Fruit fly (Drosophila melanogaster) whole organism, embryonic: Measurements from ENCODE around the gene CG11089.

ENCODE experiments used
- Awh ChIP-seq: fragments of 200-800 bp; sonication (Bioruptor generic); IDR thresholded peaks from 2 replicates; pipeline ENCODE4, ENCODE4 v1.3.6; 2022; ENCODE audit warnings: missing biosample characterization, missing genetic modification characterization
- B-H1 ChIP-seq: fragments of 200-800 bp; sonication (Bioruptor generic); IDR thresholded peaks from 3 replicates; pipeline ENCODE4 v1.3.6; 2022; ENCODE audit warnings: missing biosample characterization, missing genetic modification characterization
- BEAF-32 ChIP-seq: fragments of 200-800 bp; sonication (Bioruptor generic); optimal IDR thresholded peaks from 3 replicates; lab custom pipeline; 2017; ENCODE audit warnings: missing biosample characterization, missing genetic modification characterization, mild to moderate bottlenecking, moderate library complexity, missing genetic modification reagents
- CG11093 ChIP-seq: fragments of 200-800 bp; sonication (Bioruptor generic); IDR thresholded peaks from 3 replicates; pipeline ENCODE4 v1.3.6; 2022; ENCODE audit warnings: missing biosample characterization, missing genetic modification characterization
- CG12155 ChIP-seq: fragments of 200-800 bp; sonication (Bioruptor generic); optimal IDR thresholded peaks from 3 replicates; lab custom pipeline; 2016; ENCODE audit warnings: missing biosample characterization, missing genetic modification characterization
- CG13296 ChIP-seq: fragments of 200-800 bp; sonication (Bioruptor generic); optimal IDR thresholded peaks from 3 replicates; lab custom pipeline; 2018; ENCODE audit warnings: missing biosample characterization, mild to moderate bottlenecking, missing genetic modification characterization
- CG14050 ChIP-seq: fragments of 200-800 bp; sonication (Bioruptor generic); IDR thresholded peaks from 3 replicates; pipeline ENCODE4 v1.3.6; 2022; ENCODE audit warnings: missing biosample characterization, missing genetic modification characterization
- CG15514 ChIP-seq: fragments of 200-800 bp; sonication (Bioruptor generic); optimal IDR thresholded peaks from 3 replicates; lab custom pipeline; 2017; ENCODE audit warnings: missing biosample characterization, missing genetic modification characterization, mild to moderate bottlenecking, moderate library complexity, missing genetic modification reagents
- CG1602 ChIP-seq: fragments of 200-800 bp; sonication (Bioruptor generic); optimal IDR thresholded peaks from 3 replicates; lab custom pipeline; 2016; ENCODE audit warnings: missing biosample characterization, missing genetic modification characterization
- CG1647 ChIP-seq: fragments of 200-800 bp; sonication (Bioruptor generic); optimal IDR thresholded peaks from 3 replicates; lab custom pipeline; 2016; ENCODE audit warnings: missing biosample characterization, missing genetic modification characterization
- CG2120 ChIP-seq: fragments of 200-800 bp; sonication (Bioruptor generic); optimal IDR thresholded peaks from 3 replicates; lab custom pipeline; 2016; ENCODE audit warnings: missing biosample characterization, missing genetic modification characterization
- CG30020 ChIP-seq: fragments of 200-800 bp; optimal IDR thresholded peaks from 2 replicates; lab custom pipeline; 2019; ENCODE audit warnings: missing biosample characterization, mild to moderate bottlenecking, missing genetic modification characterization, moderate library complexity
- CG4282 ChIP-seq: fragments of 200-800 bp; sonication (Bioruptor generic); optimal IDR thresholded peaks from 2 replicates; lab custom pipeline; 2016; ENCODE audit warnings: missing biosample characterization, missing genetic modification characterization
- CG6689 ChIP-seq: fragments of 200-800 bp; sonication (Bioruptor generic); IDR thresholded peaks from 2 replicates; pipeline ENCODE4 v1.3.6; 2022; ENCODE audit warnings: missing biosample characterization, missing genetic modification characterization
- CG6765 ChIP-seq: fragments of 200-800 bp; sonication (Bioruptor generic); optimal IDR thresholded peaks from 3 replicates; lab custom pipeline; 2017; ENCODE audit warnings: missing biosample characterization, mild to moderate bottlenecking, missing genetic modification characterization
- CG8089 ChIP-seq: fragments of 200-800 bp; sonication (Bioruptor generic); optimal IDR thresholded peaks from 3 replicates; lab custom pipeline; 2016; ENCODE audit warnings: missing biosample characterization, missing genetic modification characterization
- CG9215 ChIP-seq: fragments of 200-800 bp; sonication (Bioruptor generic); IDR thresholded peaks from 2 replicates; pipeline ENCODE4 v1.3.6; 2022; ENCODE audit warnings: missing biosample characterization, missing genetic modification characterization
- Dad ChIP-seq: fragments of 200-800 bp; sonication (Bioruptor generic); optimal IDR thresholded peaks from 3 replicates; lab custom pipeline; 2016; ENCODE audit warnings: missing biosample characterization, missing genetic modification characterization
- Dip3 ChIP-seq: fragments of 200-800 bp; sonication (Bioruptor generic); optimal IDR thresholded peaks from 3 replicates; lab custom pipeline; 2016; ENCODE audit warnings: missing biosample characterization, missing genetic modification characterization
- Elba2 ChIP-seq: fragments of 200-800 bp; sonication (Bioruptor generic); optimal IDR thresholded peaks from 3 replicates; lab custom pipeline; 2016; ENCODE audit warnings: missing biosample characterization, missing genetic modification characterization
- Gsc ChIP-seq: fragments of 200-800 bp; sonication (Bioruptor generic); IDR thresholded peaks from 2 replicates; pipeline ENCODE4 v1.3.6; 2022; ENCODE audit warnings: missing biosample characterization, missing genetic modification characterization
- HLHmδ ChIP-seq: fragments of 200-800 bp; sonication (Bioruptor generic); optimal IDR thresholded peaks from 2 replicates; lab custom pipeline; 2018; ENCODE audit warnings: missing biosample characterization, mild to moderate bottlenecking, missing genetic modification characterization, moderate library complexity
- Hmr ChIP-seq: fragments of 200-800 bp; sonication (Bioruptor generic); optimal IDR thresholded peaks from 3 replicates; lab custom pipeline; 2017; ENCODE audit warnings: mild to moderate bottlenecking, missing biosample characterization, missing genetic modification reagents, missing genetic modification characterization
- Jarid2 ChIP-seq: fragments of 200-800 bp; sonication (Bioruptor generic); optimal IDR thresholded peaks from 3 replicates; lab custom pipeline; 2017; ENCODE audit warnings: mild to moderate bottlenecking, missing biosample characterization, missing genetic modification reagents, missing genetic modification characterization
- Lim3 ChIP-seq: fragments of 200-800 bp; sonication (Bioruptor generic); IDR thresholded peaks from 2 replicates; pipeline ENCODE4 v1.3.6; 2022; ENCODE audit warnings: missing biosample characterization, missing genetic modification characterization
- Mad ChIP-seq: fragments of 200-800 bp; sonication (Bioruptor generic); optimal IDR thresholded peaks from 2 replicates; lab custom pipeline; 2016; ENCODE audit warnings: missing biosample characterization, missing genetic modification characterization
- Mes4 ChIP-seq: fragments of 200-800 bp; sonication (Bioruptor generic); optimal IDR thresholded peaks from 2 replicates; lab custom pipeline; 2016; ENCODE audit warnings: missing biosample characterization, missing genetic modification characterization
- Opbp ChIP-seq: fragments of 200-800 bp; sonication (Bioruptor generic); IDR thresholded peaks from 3 replicates; pipeline ENCODE4 v1.3.6; 2022; ENCODE audit warnings: missing biosample characterization, missing genetic modification characterization; ENCODE audit not compliant: partially characterized antibody
- Ravus ChIP-seq: fragments of 200-800 bp; sonication (Bioruptor generic); IDR thresholded peaks from 2 replicates; pipeline ENCODE4 v1.3.6; 2022; ENCODE audit warnings: missing biosample characterization, missing genetic modification characterization
- Sox102F ChIP-seq: fragments of 200-800 bp; sonication (Bioruptor generic); optimal IDR thresholded peaks from 2 replicates; lab custom pipeline; 2018; ENCODE audit warnings: missing biosample characterization, mild to moderate bottlenecking, missing genetic modification characterization, moderate library complexity
- TFAM ChIP-seq: fragments of 200-800 bp; sonication (Bioruptor generic); optimal IDR thresholded peaks from 2 replicates; lab custom pipeline; 2017; ENCODE audit warnings: missing biosample characterization, missing genetic modification characterization, inconsistent platforms
- ab ChIP-seq: fragments of 200-800 bp; sonication (Bioruptor generic); optimal IDR thresholded peaks from 2 replicates; lab custom pipeline; 2016; ENCODE audit warnings: missing biosample characterization, missing genetic modification characterization
- aop ChIP-seq: fragments of 200-800 bp; sonication (Bioruptor generic); IDR thresholded peaks from 2 replicates; pipeline ENCODE4 v1.3.6; 2022; ENCODE audit warnings: missing biosample characterization, missing genetic modification characterization
- bab2 ChIP-seq: fragments of 200-800 bp; sonication (Bioruptor generic); optimal IDR thresholded peaks from 2 replicates; lab custom pipeline; 2016; ENCODE audit warnings: missing biosample characterization, missing genetic modification characterization
- br ChIP-seq: fragments of >200 bp; optimal IDR thresholded peaks from 2 replicates; lab custom pipeline; 2017
- cato ChIP-seq: fragments of 200-800 bp; sonication (Bioruptor generic); optimal IDR thresholded peaks from 2 replicates; lab custom pipeline; 2016; ENCODE audit warnings: missing biosample characterization, missing genetic modification characterization, borderline replicate concordance
- dati ChIP-seq: fragments of 200-800 bp; sonication (Bioruptor generic); IDR thresholded peaks from 2 replicates; pipeline ENCODE4 v1.3.6; 2022; ENCODE audit warnings: missing biosample characterization, missing genetic modification characterization
- fru ChIP-seq: fragments of >200 bp; optimal IDR thresholded peaks from 2 replicates; lab custom pipeline; 2017
- gcm ChIP-seq: fragments of 200-800 bp; sonication (Bioruptor generic); optimal IDR thresholded peaks from 2 replicates; lab custom pipeline; 2019; ENCODE audit warnings: missing biosample characterization, mild to moderate bottlenecking, missing genetic modification characterization, moderate library complexity
- ind ChIP-seq: fragments of 200-800 bp; sonication (Bioruptor generic); optimal IDR thresholded peaks from 3 replicates; lab custom pipeline; 2016; ENCODE audit warnings: missing biosample characterization, missing genetic modification characterization
- jigr1 ChIP-seq: fragments of 200-800 bp; sonication (Bioruptor generic); IDR thresholded peaks from 3 replicates; pipeline ENCODE4 v1.3.6; 2022; ENCODE audit warnings: missing biosample characterization, missing genetic modification characterization
- klu ChIP-seq: fragments of 200-800 bp; sonication (Bioruptor generic); IDR thresholded peaks from 2 replicates; pipeline ENCODE4 v1.3.6; 2022; ENCODE audit warnings: missing biosample characterization, missing genetic modification characterization
- lbe ChIP-seq: fragments of 200-800 bp; sonication (Bioruptor generic); optimal IDR thresholded peaks from 2 replicates; lab custom pipeline; 2016; ENCODE audit warnings: missing biosample characterization, mild to moderate bottlenecking, missing genetic modification characterization
- maf-S ChIP-seq: fragments of 200-800 bp; sonication (Bioruptor generic); optimal IDR thresholded peaks from 2 replicates; lab custom pipeline; 2016; ENCODE audit warnings: missing biosample characterization, missing genetic modification characterization
- pho ChIP-seq: fragments of 200-800 bp; sonication (Bioruptor generic); optimal IDR thresholded peaks from 2 replicates; lab custom pipeline; 2016; ENCODE audit warnings: missing biosample characterization, missing genetic modification characterization
- rib ChIP-seq: fragments of 200-800 bp; sonication (Bioruptor generic); IDR thresholded peaks from 2 replicates; pipeline ENCODE4 v1.3.6; 2022; ENCODE audit warnings: missing biosample characterization, missing genetic modification characterization
- schlank ChIP-seq: fragments of 200-800 bp; sonication (Bioruptor generic); optimal IDR thresholded peaks from 2 replicates; lab custom pipeline; 2018; ENCODE audit warnings: missing biosample characterization, mild to moderate bottlenecking, missing genetic modification characterization
- sens ChIP-seq: fragments of 200-800 bp; sonication (Bioruptor generic); peaks from one replicate; lab custom pipeline; 2016; ENCODE audit warnings: missing biosample characterization, missing genetic modification characterization
- slbo ChIP-seq: fragments of 200-800 bp; sonication (Bioruptor generic); IDR thresholded peaks from 2 replicates; pipeline ENCODE4 v1.3.6; 2022; ENCODE audit warnings: missing biosample characterization, missing genetic modification characterization
- stc ChIP-seq: fragments of 200-800 bp; sonication (Bioruptor generic); IDR thresholded peaks from 2 replicates; pipeline ENCODE4 v1.3.6; 2022; ENCODE audit warnings: missing biosample characterization, missing genetic modification characterization
- vnd ChIP-seq: fragments of 200-800 bp; sonication (Bioruptor generic); IDR thresholded peaks from 3 replicates; pipeline ENCODE4 v1.3.6; 2022; ENCODE audit warnings: missing biosample characterization, missing genetic modification characterization; ENCODE audit not compliant: partially characterized antibody
- wdn ChIP-seq: fragments of 200-800 bp; sonication (Bioruptor generic); IDR thresholded peaks from 2 replicates; pipeline ENCODE4 v1.3.6; 2022; ENCODE audit warnings: missing biosample characterization, missing genetic modification characterization
- z ChIP-seq: fragments of 200-800 bp; sonication (Bioruptor generic); IDR thresholded peaks from 3 replicates; pipeline ENCODE4 v1.3.6; 2022; ENCODE audit warnings: missing biosample characterization, missing genetic modification characterization

Gene CG11089

DNA sequence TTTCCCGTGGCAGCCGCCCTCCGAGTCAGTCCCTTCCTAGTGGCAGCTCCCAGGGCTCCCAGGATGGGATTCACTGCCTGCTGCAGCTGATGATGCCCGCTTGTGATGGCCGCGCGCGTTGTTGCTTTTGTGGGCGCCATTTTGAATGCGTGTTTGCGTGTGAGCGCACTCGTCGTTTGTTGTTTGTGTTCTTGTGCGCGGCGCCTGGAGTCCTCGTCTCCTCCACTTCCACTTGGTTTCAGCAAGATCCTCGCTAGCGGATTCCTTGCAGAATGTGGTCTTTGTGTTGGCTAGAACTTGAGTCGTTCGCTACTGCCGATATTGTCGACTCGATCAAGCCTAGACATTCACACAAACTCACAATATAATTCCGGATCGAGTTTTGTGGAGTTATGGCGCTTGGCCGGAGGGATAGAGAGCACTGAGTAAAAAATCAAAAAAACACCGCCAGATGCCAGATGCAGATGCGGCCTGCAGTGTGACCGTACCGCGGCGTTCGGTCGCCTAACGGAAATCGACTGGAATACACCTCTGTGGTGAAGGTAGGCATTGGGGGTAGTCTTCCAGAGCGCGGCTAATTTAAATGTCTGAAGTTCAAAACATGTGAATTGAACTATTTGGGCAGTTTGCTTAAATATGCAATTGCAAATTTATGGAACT, 6.3 kb upstream of the CG11089 start, which contains the start of gene CycB3 (continued):
- TF ChIP-seq ind (GFP tag; lab: Kevin White, UChicago), result no peak
- TF ChIP-seq sens, result peak; percentile 75
- peak; percentile 9 for TF ChIP-seq CG6765 (GFP tag; lab: Kevin White, UChicago)
- TF ChIP-seq B-H1, result no peak
- TF ChIP-seq pho (GFP tag; lab: Kevin White, UChicago), result no peak
- no peak for TF ChIP-seq z (GFP tag; lab: Robert Waterston, UW)
- no peak for TF ChIP-seq bab2 (GFP tag; lab: Kevin White, UChicago)
- TF ChIP-seq Hmr, result peak; percentile 42
- TF ChIP-seq maf-S (GFP tag; lab: Kevin White, UChicago), result no peak
- TF ChIP-seq rib (GFP tag; lab: Robert Waterston, UW), result no peak
- peak; percentile 56 for TF ChIP-seq BEAF-32 (GFP tag; lab: Kevin White, UChicago)
- TF ChIP-seq stc, result no peak; the same call in 1 of the 2 replicates
- TF ChIP-seq gcm (GFP tag; lab: Kevin White, UChicago), result no peak
- TF ChIP-seq Jarid2, result peak; percentile 26
- TF ChIP-seq jigr1 (GFP tag; lab: Robert Waterston, UW), result no peak
- TF ChIP-seq br (lab: Kevin White, UChicago), result no peak
- TF ChIP-seq Gsc, result no peak
- TF ChIP-seq CG13296, result no peak
- TF ChIP-seq CG2120 (GFP tag; lab: Kevin White, UChicago), result no peak
- peak; percentile 13 for TF ChIP-seq schlank
- TF ChIP-seq CG6689, result no peak
- TF ChIP-seq Mad (GFP tag; lab: Kevin White, UChicago), result no peak
- TF ChIP-seq slbo (GFP tag; lab: Robert Waterston, UW), result no peak
- no peak for TF ChIP-seq Mes4
- no peak for TF ChIP-seq klu (GFP tag; lab: Robert Waterston, UW)
- TF ChIP-seq CG8089, result no peak
- TF ChIP-seq aop (GFP tag; lab: Robert Waterston, UW), result no peak
- peak; percentile 6 for TF ChIP-seq CG12155
- TF ChIP-seq CG30020 (tag; lab: Kevin White, UChicago), result peak; percentile 8
- no peak for TF ChIP-seq TFAM
- no peak for TF ChIP-seq fru (lab: Kevin White, UChicago)
- TF ChIP-seq Awh, result no peak
- TF ChIP-seq Sox102F (GFP tag; lab: Kevin White, UChicago), result no peak
- TF ChIP-seq Ravus (GFP tag; lab: Robert Waterston, UW), result no peak
- TF ChIP-seq wdn (GFP tag; lab: Robert Waterston, UW), result no peak
- no peak for TF ChIP-seq Elba2
- peak; percentile 78 for TF ChIP-seq HLHmδ
- peak; percentile 2 for TF ChIP-seq Dad (GFP tag; lab: Kevin White, UChicago)
- TF ChIP-seq lbe (GFP tag; lab: Kevin White, UChicago), result no peak
- peak; percentile 81 for TF ChIP-seq CG15514 (GFP tag; lab: Kevin White, UChicago)
- no peak for TF ChIP-seq Dip3
- TF ChIP-seq Opbp (GFP tag; lab: Robert Waterston, UW), result peak; percentile 56; the same call in 2 of the 3 replicates
- no peak for TF ChIP-seq dati (GFP tag; lab: Robert Waterston, UW)
- no peak for TF ChIP-seq Lim3
- TF ChIP-seq cato (GFP tag; lab: Kevin White, UChicago), result no peak
- TF ChIP-seq ab (GFP tag; lab: Kevin White, UChicago), result no peak
- no peak for TF ChIP-seq CG11093 (GFP tag; lab: Robert Waterston, UW)
- TF ChIP-seq CG1647 (GFP tag; lab: Kevin White, UChicago), result no peak
- TF ChIP-seq CG9215 (GFP tag; lab: Robert Waterston, UW), result no peak
- no peak for TF ChIP-seq CG4282 (GFP tag; lab: Kevin White, UChicago)
- TF ChIP-seq vnd (GFP tag; lab: Robert Waterston, UW), result no peak
- no peak for TF ChIP-seq CG14050
- no peak for TF ChIP-seq CG1602
